Fruit fly (Drosophila melanogaster): ENCODE measurements around the gene Mst87F.

DNA sequence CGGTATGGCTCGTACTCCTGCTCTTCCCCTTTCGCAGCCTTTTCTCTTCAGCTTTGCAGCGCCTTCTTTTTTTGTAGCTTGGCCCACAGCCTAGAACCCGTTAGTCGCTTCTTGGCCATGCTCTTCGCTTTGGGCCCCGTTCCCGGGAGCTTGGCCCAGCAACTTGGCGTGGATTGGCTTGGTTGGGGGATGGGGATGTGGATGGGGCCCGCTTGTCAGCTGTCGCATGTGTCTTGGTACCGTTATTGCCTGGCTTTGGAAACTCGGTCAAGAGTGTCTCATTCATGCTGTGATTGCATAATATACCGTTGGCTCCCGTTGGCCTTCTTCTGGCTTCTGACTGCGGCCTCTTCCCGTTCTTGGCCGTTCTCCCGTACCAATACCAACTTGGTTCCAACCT, 41.9 kb downstream of the Mst87F start:
- TF ChIP-seq toe (GFP tag; optimal IDR thresholded peaks at IDR 0.05) (no peak), kay (GFP tag; ENCODE audit: borderline replicate concordance) (no peak), pad (GFP tag; optimal IDR thresholded peaks at IDR 0.05) (no peak), tj (GFP tag; optimal IDR thresholded peaks at IDR 0.05) (no peak)
